Fruit fly (Drosophila melanogaster) whole organism, embryonic: ENCODE measurements around the gene Trm1.

Experiments
- Ada2b ChIP-seq: fragments of 200-800 bp; sonication (Bioruptor generic); IDR thresholded peaks from 2 replicates; pipeline ENCODE4 v1.3.6; 2022; ENCODE audit warnings: missing biosample characterization, missing genetic modification characterization
- Atf6 ChIP-seq: fragments of 200-800 bp; sonication (Bioruptor generic); IDR thresholded peaks from 2 replicates; pipeline ENCODE4 v1.3.6; 2022; ENCODE audit warnings: missing biosample characterization, missing genetic modification characterization
- CG10462 ChIP-seq: fragments of 200-800 bp; sonication (Bioruptor generic); optimal IDR thresholded peaks from 2 replicates; lab custom pipeline; 2016; ENCODE audit warnings: missing biosample characterization, missing genetic modification characterization
- CG11696 ChIP-seq: fragments of 200-800 bp; sonication (Bioruptor generic); IDR thresholded peaks from 2 replicates; pipeline ENCODE4 v1.3.6; 2022; ENCODE audit warnings: missing biosample characterization, missing genetic modification characterization
- CG11723 ChIP-seq: fragments of 200-800 bp; sonication (Bioruptor generic); optimal IDR thresholded peaks from 2 replicates; lab custom pipeline; 2017; ENCODE audit warnings: missing biosample characterization, mild to moderate bottlenecking, missing genetic modification characterization
- CG12104 ChIP-seq: fragments of 200-800 bp; sonication (Bioruptor generic); optimal IDR thresholded peaks from 3 replicates; lab custom pipeline; 2016; ENCODE audit warnings: missing biosample characterization, missing genetic modification characterization
- CG12219 ChIP-seq: fragments of 200-800 bp; sonication (Bioruptor generic); optimal IDR thresholded peaks from 3 replicates; lab custom pipeline; 2018; ENCODE audit warnings: missing biosample characterization, mild to moderate bottlenecking, missing genetic modification characterization
- CG14710 ChIP-seq: fragments of 200-800 bp; sonication (Bioruptor generic); optimal IDR thresholded peaks from 3 replicates; lab custom pipeline; 2019; ENCODE audit warnings: missing biosample characterization, mild to moderate bottlenecking, missing genetic modification characterization, moderate library complexity
- CG15696 ChIP-seq: fragments of 200-800 bp; sonication (Bioruptor generic); optimal IDR thresholded peaks from 2 replicates; lab custom pipeline; 2019; ENCODE audit warnings: missing biosample characterization, mild to moderate bottlenecking, missing genetic modification characterization, moderate library complexity
- CG17385 ChIP-seq: fragments of 200-800 bp; sonication (Bioruptor generic); optimal IDR thresholded peaks from 3 replicates; lab custom pipeline; 2018; ENCODE audit warnings: missing biosample characterization, mild to moderate bottlenecking, missing genetic modification characterization
- CG2120 ChIP-seq: fragments of 200-800 bp; sonication (Bioruptor generic); optimal IDR thresholded peaks from 3 replicates; lab custom pipeline; 2016; ENCODE audit warnings: missing biosample characterization, missing genetic modification characterization
- CG2129 ChIP-seq: fragments of 200-800 bp; sonication (Bioruptor generic); IDR thresholded peaks from 2 replicates; pipeline ENCODE4 v1.3.6; 2022; ENCODE audit warnings: missing biosample characterization, missing genetic modification characterization; ENCODE audit not compliant: partially characterized antibody
- CG32767 ChIP-seq: fragments of 200-800 bp; sonication (Bioruptor generic); IDR thresholded peaks from 2 replicates; pipeline ENCODE4 v1.3.6; 2022; ENCODE audit warnings: missing biosample characterization, missing genetic modification characterization
- CG34224 ChIP-seq: fragments of 200-800 bp; sonication (Bioruptor generic); IDR thresholded peaks from 3 replicates; pipeline ENCODE4 v1.3.6; 2022; ENCODE audit warnings: missing biosample characterization, missing genetic modification characterization; ENCODE audit not compliant: partially characterized antibody
- CG7928 ChIP-seq: fragments of 200-800 bp; sonication (Bioruptor generic); optimal IDR thresholded peaks from 2 replicates; lab custom pipeline; 2017; ENCODE audit warnings: missing biosample characterization, mild to moderate bottlenecking, missing genetic modification characterization
- CG8281 ChIP-seq: fragments of 200-800 bp; sonication (Bioruptor generic); optimal IDR thresholded peaks from 2 replicates; lab custom pipeline; 2018; ENCODE audit warnings: missing biosample characterization, mild to moderate bottlenecking, missing genetic modification characterization, moderate library complexity
- CG9609 ChIP-seq: fragments of 200-800 bp; sonication (Bioruptor generic); optimal IDR thresholded peaks from 3 replicates; lab custom pipeline; 2016; ENCODE audit warnings: missing biosample characterization, missing genetic modification characterization
- CG9727 ChIP-seq: fragments of 200-800 bp; sonication (Bioruptor generic); optimal IDR thresholded peaks from 3 replicates; lab custom pipeline; 2017; ENCODE audit warnings: missing biosample characterization, mild to moderate bottlenecking, missing genetic modification characterization
- CG9876 ChIP-seq: fragments of 200-800 bp; sonication (Bioruptor generic); optimal IDR thresholded peaks from 2 replicates; lab custom pipeline; 2016; ENCODE audit warnings: missing biosample characterization, missing genetic modification characterization
- CG9932 ChIP-seq: fragments of 200-800 bp; sonication (Bioruptor generic); IDR thresholded peaks from 2 replicates; pipeline ENCODE4 v1.3.6; 2022; ENCODE audit warnings: missing biosample characterization, missing genetic modification characterization
- CHES-1-like ChIP-seq: fragments of 200-800 bp; sonication (Bioruptor generic); optimal IDR thresholded peaks from 2 replicates; lab custom pipeline; 2016; ENCODE audit warnings: missing biosample characterization, missing genetic modification characterization
- CTCF ChIP-seq: fragments of 200-800 bp; sonication (Bioruptor generic); optimal IDR thresholded peaks from 2 replicates; lab custom pipeline; 2017; ENCODE audit warnings: missing biosample characterization, mild to moderate bottlenecking, missing genetic modification characterization, moderate library complexity
- E2f2 ChIP-seq: fragments of 200-800 bp; sonication (Bioruptor generic); IDR thresholded peaks from 2 replicates; pipeline ENCODE4 v1.3.6; 2022; ENCODE audit warnings: missing biosample characterization, missing genetic modification characterization
- HLH54F ChIP-seq: fragments of 200-800 bp; sonication (Bioruptor generic); optimal IDR thresholded peaks from 3 replicates; lab custom pipeline; 2016; ENCODE audit warnings: missing biosample characterization, missing genetic modification characterization
- Hand ChIP-seq: fragments of 200-800 bp; sonication (Bioruptor generic); optimal IDR thresholded peaks from 2 replicates; lab custom pipeline; 2017; ENCODE audit warnings: mild to moderate bottlenecking, missing biosample characterization, missing genetic modification reagents, missing genetic modification characterization
- Hr39 ChIP-seq: fragments of >200 bp; optimal IDR thresholded peaks from 2 replicates; lab custom pipeline; 2017
- Hr78 ChIP-seq, 2 experiments: fragments of 200-800 bp in 1 of 2; fragments of >200 bp in 1 of 2; sonication (Bioruptor generic) in 1 of 2; optimal IDR thresholded peaks; 2 replicates each; lab custom pipeline; 2017 to 2019; ENCODE audit warnings: missing biosample characterization in 2 of 2, missing genetic modification characterization in 2 of 2, mild to moderate bottlenecking in 1 of 2, moderate library complexity in 1 of 2
- Jarid2 ChIP-seq: fragments of 200-800 bp; sonication (Bioruptor generic); optimal IDR thresholded peaks from 3 replicates; lab custom pipeline; 2017; ENCODE audit warnings: mild to moderate bottlenecking, missing biosample characterization, missing genetic modification reagents, missing genetic modification characterization
- Lpt ChIP-seq: fragments of >200 bp; optimal IDR thresholded peaks from 2 replicates; lab custom pipeline; 2018; ENCODE audit warnings: missing biosample characterization, missing genetic modification characterization
- MBD-R2 ChIP-seq: fragments of 200-800 bp; sonication (Bioruptor generic); IDR thresholded peaks from 2 replicates; pipeline ENCODE4 v1.3.6; 2022; ENCODE audit warnings: missing biosample characterization, missing genetic modification characterization
- Med ChIP-seq: fragments of 200-800 bp; sonication (Bioruptor generic); peaks from one replicate; lab custom pipeline; 2016; ENCODE audit warnings: missing biosample characterization, missing genetic modification characterization, mild to moderate bottlenecking, inconsistent platforms, moderate library complexity
- NC2α ChIP-seq: fragments of 200-800 bp; sonication (Bioruptor generic); optimal IDR thresholded peaks from 2 replicates; lab custom pipeline; 2016; ENCODE audit warnings: missing biosample characterization, missing genetic modification characterization
- NK7.1 ChIP-seq: fragments of 200-800 bp; sonication (Bioruptor generic); optimal IDR thresholded peaks from 3 replicates; lab custom pipeline; 2016; ENCODE audit warnings: missing biosample characterization, missing genetic modification characterization
- Nf-YB ChIP-seq: fragments of 200-800 bp; sonication (Bioruptor generic); optimal IDR thresholded peaks from 3 replicates; lab custom pipeline; 2019; ENCODE audit warnings: missing biosample characterization, mild to moderate bottlenecking, missing genetic modification characterization, moderate library complexity
- Oaz ChIP-seq: fragments of 200-800 bp; sonication (Bioruptor generic); IDR thresholded peaks from 2 replicates; pipeline ENCODE4 v1.3.6; 2022; ENCODE audit warnings: missing biosample characterization, missing genetic modification characterization
- bbx ChIP-seq: fragments of 200-800 bp; sonication (Bioruptor generic); IDR thresholded peaks from 2 replicates; pipeline ENCODE4 v1.3.6; 2022; ENCODE audit warnings: missing biosample characterization, missing genetic modification characterization; ENCODE audit not compliant: partially characterized antibody
- dm ChIP-seq: fragments of 200-800 bp; sonication (Bioruptor generic); optimal IDR thresholded peaks from 3 replicates; lab custom pipeline; 2016; ENCODE audit warnings: missing biosample characterization, missing genetic modification characterization
- jing ChIP-seq: fragments of 200-800 bp; sonication (Bioruptor generic); optimal IDR thresholded peaks from 2 replicates; lab custom pipeline; 2018; ENCODE audit warnings: missing biosample characterization, mild to moderate bottlenecking, missing genetic modification characterization
- nerfin-2 ChIP-seq: fragments of 200-800 bp; sonication (Bioruptor generic); IDR thresholded peaks from 2 replicates; pipeline ENCODE4 v1.3.6; 2022; ENCODE audit warnings: missing biosample characterization, missing genetic modification characterization; ENCODE audit not compliant: partially characterized antibody
- oc ChIP-seq: fragments of 200-800 bp; sonication (Bioruptor generic); optimal IDR thresholded peaks from 2 replicates; lab custom pipeline; 2018; ENCODE audit warnings: missing biosample characterization, mild to moderate bottlenecking, missing genetic modification characterization, moderate library complexity
- pita ChIP-seq: fragments of 200-800 bp; sonication (Bioruptor generic); optimal IDR thresholded peaks from 2 replicates; lab custom pipeline; 2017; ENCODE audit warnings: missing biosample characterization, mild to moderate bottlenecking, missing genetic modification characterization
- ro ChIP-seq: fragments of 200-800 bp; sonication (Bioruptor generic); IDR thresholded peaks from 2 replicates; pipeline ENCODE4 v1.3.6; 2022; ENCODE audit warnings: missing biosample characterization, missing genetic modification characterization
- sim ChIP-seq: fragments of 200-800 bp; sonication (Bioruptor generic); IDR thresholded peaks from 2 replicates; pipeline ENCODE4 v1.3.6; 2022; ENCODE audit warnings: missing biosample characterization, missing genetic modification characterization
- sisA ChIP-seq: fragments of 200-800 bp; sonication (Bioruptor generic); IDR thresholded peaks from 2 replicates; pipeline ENCODE4 v1.3.6; 2022; ENCODE audit warnings: missing biosample characterization, missing genetic modification characterization
- tio ChIP-seq: fragments of 200-800 bp; sonication (Bioruptor generic); optimal IDR thresholded peaks from 2 replicates; lab custom pipeline; 2017; ENCODE audit warnings: missing biosample characterization, missing genetic modification characterization, inconsistent platforms
- ttk ChIP-seq: fragments of 200-800 bp; sonication (Bioruptor generic); IDR thresholded peaks from 2 replicates; pipeline ENCODE4 v2.1.2; 2022; ENCODE audit warnings: missing biosample characterization, missing genetic modification characterization
- usp ChIP-seq: fragments of >200 bp; optimal IDR thresholded peaks from 2 replicates; lab custom pipeline; 2017; ENCODE audit warnings: missing biosample characterization, missing genetic modification characterization
- wdn ChIP-seq: fragments of 200-800 bp; sonication (Bioruptor generic); IDR thresholded peaks from 2 replicates; pipeline ENCODE4 v1.3.6; 2022; ENCODE audit warnings: missing biosample characterization, missing genetic modification characterization
- zen ChIP-seq: fragments of 200-800 bp; sonication (Bioruptor generic); optimal IDR thresholded peaks from 3 replicates; lab custom pipeline; 2018; ENCODE audit warnings: missing biosample characterization, mild to moderate bottlenecking, missing genetic modification characterization, moderate library complexity
- zf30C ChIP-seq: fragments of 200-800 bp; sonication (Bioruptor generic); optimal IDR thresholded peaks from 3 replicates; lab custom pipeline; 2018; ENCODE audit warnings: missing biosample characterization, mild to moderate bottlenecking, missing genetic modification characterization
- zfh2 ChIP-seq: fragments of 200-800 bp; sonication (Bioruptor generic); optimal IDR thresholded peaks from 2 replicates; lab custom pipeline; 2016; ENCODE audit warnings: missing biosample characterization, missing genetic modification characterization

Gene Trm1

DNA sequence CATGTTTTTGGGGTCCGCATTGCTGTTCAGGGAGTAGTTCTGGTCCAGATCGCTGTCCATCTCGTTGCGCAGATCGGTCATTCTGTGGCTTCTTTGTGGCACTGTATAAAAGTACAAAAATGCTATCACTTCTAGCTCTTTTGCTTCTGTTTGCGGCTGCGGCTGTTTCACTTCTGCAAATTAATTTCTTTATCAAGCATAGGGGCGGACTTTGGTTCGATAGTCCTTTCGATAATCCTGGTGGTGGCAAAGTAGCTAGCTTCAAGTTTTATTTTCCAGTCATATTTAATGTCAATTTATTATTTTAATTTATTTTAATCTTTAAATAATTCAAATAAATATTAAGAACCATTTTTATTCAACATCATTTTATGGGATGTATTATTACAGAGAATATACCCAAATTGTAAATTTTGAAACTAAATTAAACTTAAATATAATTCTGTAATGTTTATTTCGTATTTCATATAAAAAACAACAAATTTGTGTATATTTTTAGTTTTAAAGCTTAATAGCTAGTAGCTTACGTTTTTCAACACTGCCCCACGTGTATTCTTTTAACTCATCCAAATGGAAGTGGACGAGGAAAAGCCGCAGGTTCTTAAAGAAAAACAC, at the start of gene Trm1, which contains the start of gene CG5446:
TSS of gene Trm1 (plus strand) at position 542 of the 615 bp plus-strand sequence.
TSS of gene CG5446 (minus strand) at position 223 of the 615 bp plus-strand sequence.
- TF ChIP-seq CG32767 (GFP tag; lab: Robert Waterston, UW): peak; percentile 35; the same call in 1 of the 2 replicates
- TF ChIP-seq Hr78 (GFP tag; optimal IDR thresholded peaks at IDR 0.05; lab: Kevin White, UChicago): peak in 1 of 2 experiments; percentile 10
- no peak for TF ChIP-seq Oaz (GFP tag; lab: Robert Waterston, UW)
- no peak for TF ChIP-seq pita
- TF ChIP-seq CG12219 (GFP tag; lab: Kevin White, UChicago): no peak
- 0 out of 2 replicates have a peak, but pooled peaks have one; percentile 15 for TF ChIP-seq bbx (GFP tag; lab: Robert Waterston, UW)
- no peak for TF ChIP-seq ro (GFP tag; lab: Robert Waterston, UW)
- TF ChIP-seq CG15696: peak; percentile 72
- TF ChIP-seq HLH54F: no peak
- TF ChIP-seq Jarid2 (GFP tag; lab: Kevin White, UChicago): peak; percentile 30
- no peak for TF ChIP-seq CG2129 (GFP tag; lab: Robert Waterston, UW)
- TF ChIP-seq Hr39 (lab: Kevin White, UChicago): no peak
- TF ChIP-seq sisA: no peak
- TF ChIP-seq Lpt: no peak
- peak; percentile 14 for TF ChIP-seq CG10462 (GFP tag; lab: Kevin White, UChicago)
- TF ChIP-seq Atf6 (GFP tag; lab: Robert Waterston, UW): no peak; the same call in 1 of the 2 replicates
- no peak for TF ChIP-seq Ada2b
- no peak for TF ChIP-seq zen (tag; lab: Kevin White, UChicago)
- peak; percentile 34 for TF ChIP-seq dm (GFP tag; lab: Kevin White, UChicago)
- no peak for TF ChIP-seq wdn (GFP tag; lab: Robert Waterston, UW)
- TF ChIP-seq CG9932: peak; percentile 75
- TF ChIP-seq CG9727 (GFP tag; lab: Kevin White, UChicago): peak; percentile 84
- no peak for TF ChIP-seq oc
- peak; percentile 3 for TF ChIP-seq zfh2 (GFP tag; lab: Kevin White, UChicago)
- no peak for TF ChIP-seq CG9609 (GFP tag; lab: Kevin White, UChicago)
- TF ChIP-seq CG2120: peak; percentile 53
- no peak for TF ChIP-seq NK7.1 (GFP tag; lab: Kevin White, UChicago)
- no peak for TF ChIP-seq CG7928 (GFP tag; lab: Kevin White, UChicago)
- peak; percentile 64 for TF ChIP-seq CG12104 (GFP tag; lab: Kevin White, UChicago)
- peak; percentile 72 for TF ChIP-seq Med (GFP tag; lab: Kevin White, UChicago)
- peak; percentile 47; the same call in 1 of the 2 replicates for TF ChIP-seq MBD-R2 (GFP tag; lab: Robert Waterston, UW)
- peak; percentile 18 for TF ChIP-seq Hand (GFP tag; lab: Kevin White, UChicago)
- no peak for TF ChIP-seq CG34224
- TF ChIP-seq sim (GFP tag; lab: Robert Waterston, UW): no peak
- no peak for TF ChIP-seq CG11696 (GFP tag; lab: Robert Waterston, UW)
- TF ChIP-seq CG14710 (tag; lab: Kevin White, UChicago): peak; percentile 87
- TF ChIP-seq jing (GFP tag; lab: Kevin White, UChicago): no peak
- no peak for TF ChIP-seq nerfin-2
- TF ChIP-seq NC2α (GFP tag; lab: Kevin White, UChicago): no peak
- TF ChIP-seq CHES-1-like (GFP tag; lab: Kevin White, UChicago): no peak
- TF ChIP-seq CG9876: no peak
- peak; percentile 14 for TF ChIP-seq tio (GFP tag; lab: Kevin White, UChicago)
- TF ChIP-seq E2f2 (GFP tag; lab: Robert Waterston, UW): peak; percentile 20; the same call in 1 of the 2 replicates
- TF ChIP-seq CG17385 (GFP tag; lab: Kevin White, UChicago): peak; percentile 67
- no peak for TF ChIP-seq usp (GFP tag; lab: Kevin White, UChicago)
- TF ChIP-seq CG8281 (tag; lab: Kevin White, UChicago): peak; percentile 21
- peak; percentile 51; the same call in 1 of the 2 replicates for TF ChIP-seq ttk
- TF ChIP-seq CG11723 (GFP tag; lab: Kevin White, UChicago): peak; percentile 23
- no peak for TF ChIP-seq CTCF
- peak; percentile 62 for TF ChIP-seq Nf-YB (GFP tag; lab: Kevin White, UChicago)
- TF ChIP-seq zf30C (GFP tag; lab: Kevin White, UChicago): no peak
